Worm (Caenorhabditis elegans) whole organism, L3 larva: ENCODE data around the gene C17A2.3.

Experiments
- R02D3.7 ChIP-seq: fragments of 150-350 bp; optimal IDR thresholded peaks from 2 replicates; lab custom pipeline; 2014; ENCODE audit warnings: missing biosample characterization, missing genetic modification characterization
- ZK546.5 ChIP-seq: sonication (generic microtip); optimal IDR thresholded peaks from 2 replicates; lab custom pipeline; 2017; ENCODE audit warnings: missing biosample characterization, missing genetic modification characterization
- aly-2 ChIP-seq: fragments of 150-350 bp; optimal IDR thresholded peaks from 2 replicates; lab custom pipeline; 2014; ENCODE audit warnings: missing biosample characterization, missing genetic modification characterization
- ama-1 ChIP-seq: fragments of 150-350 bp; optimal IDR thresholded peaks from 2 replicates; lab custom pipeline; 2018
- ceh-28 ChIP-seq: fragments of 150-350 bp; optimal IDR thresholded peaks from 2 replicates; lab custom pipeline; 2014; ENCODE audit warnings: missing biosample characterization, missing genetic modification reagents, missing genetic modification characterization
- ceh-82 ChIP-seq: fragments of 150-350 bp; optimal IDR thresholded peaks from 2 replicates; lab custom pipeline; 2014; ENCODE audit warnings: missing biosample characterization, missing genetic modification characterization
- daf-12 ChIP-seq: fragments of 150-350 bp; optimal IDR thresholded peaks from 2 replicates; lab custom pipeline; 2014; ENCODE audit warnings: missing biosample characterization, missing genetic modification reagents, missing genetic modification characterization
- egl-27 ChIP-seq: sonication (generic microtip); optimal IDR thresholded peaks from 4 replicates; lab custom pipeline; 2017; ENCODE audit warnings: missing biosample characterization, missing genetic modification reagents, missing genetic modification characterization
- egl-5 ChIP-seq: fragments of 150-350 bp; optimal IDR thresholded peaks from 2 replicates; lab custom pipeline; 2017; ENCODE audit warnings: missing biosample characterization, missing genetic modification reagents, missing genetic modification characterization, inconsistent platforms
- elt-1 ChIP-seq: fragments of 150-350 bp; optimal IDR thresholded peaks from 2 replicates; lab custom pipeline; 2014; ENCODE audit warnings: missing biosample characterization, missing genetic modification characterization
- elt-3 ChIP-seq, 3 experiments: fragments of 150-350 bp in 1 of 3; sonication (generic microtip) in 2 of 3; optimal IDR thresholded peaks; 2 replicates in 2 of 3; 4 replicates in 1 of 3; lab custom pipeline; 2014 to 2017; ENCODE audit warnings: missing biosample characterization in 3 of 3, missing genetic modification characterization in 3 of 3
- eor-1 ChIP-seq, 2 experiments: fragments of 150-350 bp; optimal IDR thresholded peaks; 2 replicates each; lab custom pipeline; 2014 to 2018; ENCODE audit warnings: missing biosample characterization in 2 of 2, missing genetic modification characterization in 2 of 2
- fkh-2 ChIP-seq: fragments of 150-350 bp; optimal IDR thresholded peaks from 2 replicates; lab custom pipeline; 2014; ENCODE audit warnings: missing biosample characterization, missing genetic modification reagents, missing genetic modification characterization
- fos-1 ChIP-seq: fragments of 150-350 bp; optimal IDR thresholded peaks from 2 replicates; lab custom pipeline; 2014; ENCODE audit warnings: missing biosample characterization, missing genetic modification characterization
- hmg-11 ChIP-seq: sonication (generic microtip); optimal IDR thresholded peaks from 2 replicates; lab custom pipeline; 2016; ENCODE audit warnings: missing genetic modification characterization, missing compliant biosample characterization
- jun-1 ChIP-seq: fragments of 150-350 bp; optimal IDR thresholded peaks from 2 replicates; lab custom pipeline; 2014; ENCODE audit warnings: missing biosample characterization, missing genetic modification reagents, missing genetic modification characterization
- lin-15B ChIP-seq: fragments of 150-350 bp; optimal IDR thresholded peaks from 2 replicates; lab custom pipeline; 2014; ENCODE audit warnings: missing biosample characterization, missing genetic modification characterization
- lin-39 ChIP-seq: fragments of 150-350 bp; optimal IDR thresholded peaks from 2 replicates; lab custom pipeline; 2018; ENCODE audit warnings: missing biosample characterization, missing genetic modification reagents, missing genetic modification characterization
- lsy-12 ChIP-seq: sonication (generic microtip); optimal IDR thresholded peaks from 2 replicates; lab custom pipeline; 2016; ENCODE audit warnings: mild to moderate bottlenecking, missing genetic modification characterization, missing compliant biosample characterization
- mml-1 ChIP-seq: fragments of 150-350 bp; sonication (generic microtip); optimal IDR thresholded peaks from 3 replicates; lab custom pipeline; 2014; ENCODE audit warnings: missing biosample characterization, missing genetic modification characterization
- nhr-11 ChIP-seq: fragments of 150-350 bp; optimal IDR thresholded peaks from 2 replicates; lab custom pipeline; 2014; ENCODE audit warnings: missing biosample characterization, missing genetic modification characterization
- nhr-23 ChIP-seq: fragments of 150-350 bp; optimal IDR thresholded peaks from 2 replicates; lab custom pipeline; 2014; ENCODE audit warnings: missing biosample characterization, missing genetic modification reagents, missing genetic modification characterization
- nhr-25 ChIP-seq: sonication (generic microtip); optimal IDR thresholded peaks from 2 replicates; lab custom pipeline; 2017; ENCODE audit warnings: missing biosample characterization, missing genetic modification characterization
- nhr-28 ChIP-seq: fragments of 150-350 bp; optimal IDR thresholded peaks from 2 replicates; lab custom pipeline; 2014; ENCODE audit warnings: missing biosample characterization, missing genetic modification characterization
- nhr-43 ChIP-seq: sonication (generic microtip); optimal IDR thresholded peaks from 2 replicates; lab custom pipeline; 2016; ENCODE audit warnings: mild to moderate bottlenecking, missing genetic modification characterization, missing compliant biosample characterization; ENCODE audit not compliant: poor library complexity, severe bottlenecking
- nhr-67 ChIP-seq: fragments of 150-350 bp; optimal IDR thresholded peaks from 2 replicates; lab custom pipeline; 2014; ENCODE audit warnings: missing biosample characterization, missing genetic modification characterization
- nhr-76 ChIP-seq: fragments of 150-350 bp; sonication (generic microtip); optimal IDR thresholded peaks from 5 replicates; lab custom pipeline; 2014; ENCODE audit warnings: missing biosample characterization, missing genetic modification characterization
- pha-4 ChIP-seq: fragments of 150-350 bp; optimal IDR thresholded peaks from 2 replicates; lab custom pipeline; 2014; ENCODE audit warnings: missing biosample characterization, missing genetic modification reagents, missing genetic modification characterization
- pqm-1 ChIP-seq: fragments of 150-350 bp; optimal IDR thresholded peaks from 2 replicates; lab custom pipeline; 2017; ENCODE audit warnings: missing biosample characterization, missing genetic modification characterization, inconsistent platforms
- sea-2 ChIP-seq: fragments of 150-350 bp; sonication (generic microtip); optimal IDR thresholded peaks from 4 replicates; lab custom pipeline; 2014; ENCODE audit warnings: missing biosample characterization, missing genetic modification reagents, missing genetic modification characterization
- snpc-4 ChIP-seq: fragments of 150-350 bp; optimal IDR thresholded peaks from 2 replicates; lab custom pipeline; 2014; ENCODE audit warnings: missing biosample characterization, missing genetic modification characterization
- tbx-2 ChIP-seq: sonication (generic microtip); optimal IDR thresholded peaks from 2 replicates; lab custom pipeline; 2016; ENCODE audit warnings: mild to moderate bottlenecking, missing genetic modification characterization, missing compliant biosample characterization
- ztf-11 ChIP-seq: fragments of 150-350 bp; optimal IDR thresholded peaks from 2 replicates; lab custom pipeline; 2014; ENCODE audit warnings: missing biosample characterization, missing genetic modification characterization

Gene C17A2.3

ce11 chrII:3843305-3843704 is at the start of gene C17A2.3, which contains the start of gene C17A2.7:
Gene C17A2.3, plus strand, starts transcription at chrII:3843609.
Gene C17A2.7, minus strand, starts transcription at chrII:3843405.
- no peak for TF ChIP-seq hmg-11 (tag; lab: Kevin White, UChicago)
- TF ChIP-seq fkh-2: no peak
- TF ChIP-seq ceh-28 (tag; lab: Kevin White, UChicago): no peak
- no peak for TF ChIP-seq fos-1 (tag; lab: Kevin White, UChicago)
- no peak for TF ChIP-seq nhr-11
- TF ChIP-seq lsy-12: no peak
- no peak for TF ChIP-seq tbx-2 (tag; lab: Kevin White, UChicago)
- no peak for TF ChIP-seq nhr-28 (tag; lab: Kevin White, UChicago)
- no peak for TF ChIP-seq mml-1 (tag; lab: Kevin White, UChicago)
- no peak for TF ChIP-seq eor-1 (tag; optimal IDR thresholded peaks at IDR 0.05; lab: Kevin White, UChicago)
- no peak for TF ChIP-seq pqm-1 (tag; lab: Kevin White, UChicago)
- TF ChIP-seq nhr-67 (tag; lab: Kevin White, UChicago): no peak
- TF ChIP-seq daf-12 (tag; lab: Kevin White, UChicago): no peak
- TF ChIP-seq ztf-11 (tag; lab: Kevin White, UChicago): no peak
- TF ChIP-seq lin-39: no peak
- no peak for TF ChIP-seq nhr-43 (tag; lab: Kevin White, UChicago)
- no peak for TF ChIP-seq egl-27 (tag; lab: Kevin White, UChicago)
- TF ChIP-seq ceh-82 (tag; lab: Kevin White, UChicago): no peak

ce11 chrII:3795323-3795722 is 48.1 kb upstream of the C17A2.3 start, which contains the start of gene Y8A9A.2:
Gene Y8A9A.2, plus strand, starts transcription at chrII:3795623.
- TF ChIP-seq lin-15B (no peak), nhr-23 (tag; lab: Kevin White, UChicago) (no peak), nhr-43 (tag; lab: Kevin White, UChicago) (no peak)

- TF ChIP-seq nhr-25 (tag; lab: Kevin White, UChicago) (no peak), sea-2 (GFP tag; lab: Kevin White, UChicago) (no peak), pha-4 (tag; lab: Kevin White, UChicago) (no peak), elt-3 (tag; optimal IDR thresholded peaks at IDR 0.05; lab: Kevin White, UChicago) (no peak), daf-12 (tag; lab: Kevin White, UChicago) (no peak), lin-39 (no peak), jun-1 (tag; lab: Kevin White, UChicago) (no peak), nhr-43 (tag; lab: Kevin White, UChicago) (no peak), nhr-67 (tag; lab: Kevin White, UChicago) (no peak), nhr-28 (tag; lab: Kevin White, UChicago) (no peak), R02D3.7 (tag; lab: Kevin White, UChicago) (no peak), ama-1 (lab: Kevin White, UChicago) (no peak)
Measured at ce11 chrII:3803219-3803618, 40.2 kb upstream of the C17A2.3 start, which contains the start of gene ins-32. Gene ins-32, minus strand, starts transcription at chrII:3803319.

DNA sequence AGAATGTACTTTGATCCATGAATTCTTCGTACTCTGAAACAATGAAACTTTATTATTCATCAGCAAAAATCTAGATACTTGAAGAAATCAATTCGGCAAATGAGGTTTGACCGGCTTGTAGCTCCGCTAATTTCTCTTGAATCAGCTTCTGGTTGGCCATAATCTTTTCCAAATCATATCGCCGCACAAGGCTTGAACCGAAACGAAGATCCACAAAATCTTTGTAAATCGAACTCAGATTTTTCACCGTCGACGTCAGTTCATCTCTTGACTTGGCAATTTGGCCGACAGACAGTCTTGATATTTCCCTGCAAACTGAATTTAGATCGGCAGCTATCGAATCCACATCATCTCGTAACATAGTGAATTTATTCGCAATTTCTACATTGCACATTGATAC is 37.9 kb upstream of the C17A2.3 start:
- TF ChIP-seq egl-27 (tag; lab: Kevin White, UChicago): no peak
- TF ChIP-seq nhr-76 (tag; lab: Kevin White, UChicago): no peak
- no peak for TF ChIP-seq eor-1 (tag; optimal IDR thresholded peaks at IDR 0.05; lab: Kevin White, UChicago)
- no peak for TF ChIP-seq ceh-28 (tag; lab: Kevin White, UChicago)
- TF ChIP-seq mml-1 (tag; lab: Kevin White, UChicago): no peak
- no peak for TF ChIP-seq aly-2 (tag; lab: Kevin White, UChicago)
- TF ChIP-seq nhr-28 (tag; lab: Kevin White, UChicago): no peak
- TF ChIP-seq elt-3 (tag; optimal IDR thresholded peaks at IDR 0.05; lab: Kevin White, UChicago): no peak
- no peak for TF ChIP-seq fkh-2
- no peak for TF ChIP-seq jun-1 (tag; lab: Kevin White, UChicago)
- TF ChIP-seq lsy-12: no peak
- no peak for TF ChIP-seq egl-5 (tag; lab: Kevin White, UChicago)
- no peak for TF ChIP-seq nhr-25 (tag; lab: Kevin White, UChicago)
- TF ChIP-seq ama-1 (lab: Kevin White, UChicago): no peak
- no peak for TF ChIP-seq sea-2 (GFP tag; lab: Kevin White, UChicago)
- TF ChIP-seq elt-1 (tag; lab: Kevin White, UChicago): no peak

DNA sequence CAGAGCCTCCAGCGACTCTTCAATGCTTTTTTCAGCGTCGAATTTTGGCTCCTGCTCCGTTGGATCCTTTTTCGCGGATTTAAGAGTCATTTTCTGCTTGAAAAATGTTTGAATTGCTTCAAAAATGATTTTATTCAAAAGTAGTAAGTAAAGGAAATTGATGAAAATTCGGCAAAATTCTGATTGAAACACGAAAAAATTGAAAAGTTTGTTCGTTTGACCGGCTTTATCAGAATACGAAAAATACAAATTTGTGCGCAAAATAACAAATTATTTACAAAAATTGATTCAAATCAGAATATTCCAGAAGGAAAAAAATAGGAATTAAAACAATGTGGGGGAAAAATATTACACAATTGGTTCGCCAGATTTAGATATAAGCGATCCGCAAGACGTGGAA is 36.4 kb upstream of the C17A2.3 start, which contains the start of gene F54D10.4:
F54D10.4 (minus strand) TSS at position 101 of the 400 bp plus-strand sequence.
- TF ChIP-seq ZK546.5 (no peak), snpc-4 (no peak), sea-2 (GFP tag; lab: Kevin White, UChicago) (no peak)
